Fruit fly (Drosophila melanogaster): ENCODE results near the gene Oat.
A peak's percentile ranks its signal among the peaks of the same experiment; 100 is the strongest.

Oat gene

dm6 chr3L:19674317-19674716 is 24.7 kb upstream of the Oat start (continued):
- TF ChIP-seq CG8388 (GFP tag; optimal IDR thresholded peaks at IDR 0.05) (peak; percentile 51), pum (GFP tag; optimal IDR thresholded peaks at IDR 0.05) (peak; percentile 17), CG10979 (tag; optimal IDR thresholded peaks at IDR 0.05) (peak; percentile 68), vvl (GFP tag; IDR thresholded peaks at IDR 0.05) (peak; percentile 67), Optix (GFP tag; IDR thresholded peaks at IDR 0.05) (no peak), phol (tag; optimal IDR thresholded peaks at IDR 0.05) (peak; percentile 56), CG10462 (GFP tag; optimal IDR thresholded peaks at IDR 0.05) (no peak), pan (optimal IDR thresholded peaks at IDR 0.05) (no peak), pan (GFP tag; optimal IDR thresholded peaks at IDR 0.05 in 1 of 2, IDR thresholded peaks at IDR 0.05 in 1 of 2) (peak in 1 of 2 experiments; percentile 23), ATbp (GFP tag; optimal IDR thresholded peaks at IDR 0.05) (peak; percentile 9), onecut (GFP tag; IDR thresholded peaks at IDR 0.05) (0 out of 2 replicates have a peak, but pooled peaks have one; percentile 13), CG17829 (tag; optimal IDR thresholded peaks at IDR 0.05) (peak; percentile 32), nmo (GFP tag; optimal IDR thresholded peaks at IDR 0.05) (peak; percentile 38), Oaz (GFP tag; IDR thresholded peaks at IDR 0.05) (no peak), CG17361 (GFP tag; IDR thresholded peaks at IDR 0.05) (peak; percentile 38; the same call in 1 of the 3 replicates), az2 (GFP tag; optimal IDR thresholded peaks at IDR 0.05) (peak; percentile 47), Fer2 (tag; optimal IDR thresholded peaks at IDR 0.05) (no peak), exex (tag; optimal IDR thresholded peaks at IDR 0.05) (no peak), Dfd (GFP tag; optimal IDR thresholded peaks at IDR 0.05) (no peak), Atf-2 (GFP tag; optimal IDR thresholded peaks at IDR 0.05) (no peak), CG11723 (GFP tag; optimal IDR thresholded peaks at IDR 0.05) (no peak), CG2678 (tag; optimal IDR thresholded peaks at IDR 0.05) (peak; percentile 31), croc (GFP tag; conservative IDR thresholded peaks at IDR 0.05) (peak; percentile 26; the same call in 1 of the 3 replicates), CG6254 (GFP tag; optimal IDR thresholded peaks at IDR 0.05) (peak; percentile 25), CG10543 (GFP tag; optimal IDR thresholded peaks at IDR 0.05) (no peak), CG10321 (GFP tag; IDR thresholded peaks at IDR 0.05) (no peak), hbn (GFP tag; IDR thresholded peaks at IDR 0.05; ENCODE audit: partially characterized antibody) (no peak), Ptx1 (GFP tag; IDR thresholded peaks at IDR 0.05) (peak; percentile 33; the same call in 1 of the 2 replicates), ara (GFP tag; IDR thresholded peaks at IDR 0.05) (peak; percentile 67), fru (optimal IDR thresholded peaks at IDR 0.05) (no peak), gem (tag; optimal IDR thresholded peaks at IDR 0.05) (peak; percentile 64), CG7271 (tag; optimal IDR thresholded peaks at IDR 0.05) (no peak), Gug (GFP tag; IDR thresholded peaks at IDR 0.05) (0 out of 4 replicates have a peak, but pooled peaks have one; percentile 25), Dek (tag; optimal IDR thresholded peaks at IDR 0.05) (no peak), CG4282 (GFP tag; optimal IDR thresholded peaks at IDR 0.05) (no peak), CG4820 (GFP tag; optimal IDR thresholded peaks at IDR 0.05) (peak; percentile 22), run (tag; optimal IDR thresholded peaks at IDR 0.05) (no peak), CG2202 (tag; optimal IDR thresholded peaks at IDR 0.05) (peak; percentile 21), Hsf (GFP tag; optimal IDR thresholded peaks at IDR 0.05) (no peak), zfh1 (GFP tag; IDR thresholded peaks at IDR 0.05) (peak; percentile 60; the same call in 2 of the 3 replicates), Six4 (GFP tag; optimal IDR thresholded peaks at IDR 0.05) (peak; percentile 7), CG3726 (GFP tag; IDR thresholded peaks at IDR 0.05) (0 out of 3 replicates have a peak, but pooled peaks have one; percentile 29), HLH3B (GFP tag; IDR thresholded peaks at IDR 0.05) (0 out of 2 replicates have a peak, but pooled peaks have one; percentile 24), CG18764 (GFP tag; optimal IDR thresholded peaks at IDR 0.05) (no peak), CG1603 (tag; optimal IDR thresholded peaks at IDR 0.05) (peak; percentile 58), vfl (GFP tag; optimal IDR thresholded peaks at IDR 0.05) (no peak), ase (GFP tag; IDR thresholded peaks at IDR 0.05) (peak; percentile 46; the same call in 1 of the 3 replicates), CG10654 (GFP tag; optimal IDR thresholded peaks at IDR 0.05) (peak; percentile 34), lab (GFP tag; optimal IDR thresholded peaks at IDR 0.05) (peak; percentile 7), CG34422 (GFP tag; IDR thresholded peaks at IDR 0.05) (no peak), CG7987 (GFP tag; optimal IDR thresholded peaks at IDR 0.05) (no peak)

Measured in whole organism, embryonic.